1 fruit fly cellular context compared by ENCODE assay signal in genomic region chr2L:1157679-1158518, dm6.
TF ChIP-seq lines count a peak whose summit lies in the region.

capt (minus strand) TSS chr2L:1158262.

TF ChIP-seq in whole organism, embryonic, 481 proteins besides CTCF, POLR2A, EP300 and RAD21 (continued from another document and continues in another):
- TF ChIP-seq Elba2 (GFP tag; optimal IDR thresholded peaks at IDR 0.05; lab: Kevin White, UChicago) (peak; percentile 79), MBD-R2 (GFP tag; IDR thresholded peaks at IDR 0.05; lab: Robert Waterston, UW) (peak; percentile 22; the same call in 1 of the 2 replicates), CG9437 (GFP tag; optimal IDR thresholded peaks at IDR 0.05; lab: Kevin White, UChicago) (peak; percentile 44), CG11723 (GFP tag; optimal IDR thresholded peaks at IDR 0.05; lab: Kevin White, UChicago) (peak; percentile 26), bcd (GFP tag; optimal IDR thresholded peaks at IDR 0.05; lab: Kevin White, UChicago) (peak; percentile 26), CG10209 (GFP tag; optimal IDR thresholded peaks at IDR 0.05; lab: Kevin White, UChicago) (peak; percentile 7), ranshi (GFP tag; IDR thresholded peaks at IDR 0.05; lab: Robert Waterston, UW) (peak; percentile 20; the same call in 1 of the 2 replicates), H2.0 (GFP tag; IDR thresholded peaks at IDR 0.05; lab: Robert Waterston, UW) (0 out of 2 replicates have a peak, but pooled peaks have one; percentile 7), ind (GFP tag; optimal IDR thresholded peaks at IDR 0.05; lab: Kevin White, UChicago) (peak; percentile 52), CG6175 (GFP tag; IDR thresholded peaks at IDR 0.05; lab: Robert Waterston, UW) (no peak), jumu (GFP tag; optimal IDR thresholded peaks at IDR 0.05; lab: Kevin White, UChicago) (peak; percentile 29), HLH54F (GFP tag; optimal IDR thresholded peaks at IDR 0.05; lab: Kevin White, UChicago) (peak; percentile 16), CG7786 (GFP tag; optimal IDR thresholded peaks at IDR 0.05; lab: Kevin White, UChicago) (peak; percentile 26), grn (GFP tag; optimal IDR thresholded peaks at IDR 0.05; lab: Kevin White, UChicago) (peak; percentile 11), Lpt (GFP tag; optimal IDR thresholded peaks at IDR 0.05; lab: Kevin White, UChicago) (no peak), Lhr (GFP tag; optimal IDR thresholded peaks at IDR 0.05; lab: Kevin White, UChicago) (peak; percentile 12), CG9215 (GFP tag; IDR thresholded peaks at IDR 0.05; lab: Robert Waterston, UW) (peak; percentile 56), kah (GFP tag; optimal IDR thresholded peaks at IDR 0.05; lab: Kevin White, UChicago) (peak; percentile 94), sens (GFP tag; lab: Kevin White, UChicago) (peak; percentile 73), CG15514 (GFP tag; optimal IDR thresholded peaks at IDR 0.05; lab: Kevin White, UChicago) (peak; percentile 50), CG14965 (GFP tag; optimal IDR thresholded peaks at IDR 0.05; lab: Kevin White, UChicago; ENCODE audit: borderline replicate concordance) (no peak), z (GFP tag; IDR thresholded peaks at IDR 0.05; lab: Robert Waterston, UW) (0 out of 3 replicates have a peak, but pooled peaks have one; percentile 3), Sox100B (GFP tag; optimal IDR thresholded peaks at IDR 0.05; lab: Kevin White, UChicago) (no peak), unpg (GFP tag; optimal IDR thresholded peaks at IDR 0.05; lab: Kevin White, UChicago) (peak; percentile 2), schlank (tag; optimal IDR thresholded peaks at IDR 0.05; lab: Kevin White, UChicago) (peak; percentile 27), CG3995 (GFP tag; optimal IDR thresholded peaks at IDR 0.05; lab: Kevin White, UChicago) (peak; percentile 8), HLH3B (GFP tag; IDR thresholded peaks at IDR 0.05; lab: Robert Waterston, UW) (peak; percentile 23; the same call in 1 of the 2 replicates), Ada2b (GFP tag; IDR thresholded peaks at IDR 0.05; lab: Robert Waterston, UW) (peak; percentile 34; the same call in 1 of the 2 replicates), pzg (GFP tag; optimal IDR thresholded peaks at IDR 0.05; lab: Kevin White, UChicago) (peak; percentile 39), pho (GFP tag; optimal IDR thresholded peaks at IDR 0.05; lab: Kevin White, UChicago) (peak; percentile 49), CG11560 (tag; IDR thresholded peaks at IDR 0.05; lab: Robert Waterston, UW) (no peak), slbo (GFP tag; IDR thresholded peaks at IDR 0.05; lab: Robert Waterston, UW) (peak; percentile 68), MESR4 (GFP tag; optimal IDR thresholded peaks at IDR 0.05; lab: Kevin White, UChicago) (peak; percentile 51), CG2120 (GFP tag; optimal IDR thresholded peaks at IDR 0.05; lab: Kevin White, UChicago) (peak; percentile 74), ssp (GFP tag; IDR thresholded peaks at IDR 0.05; lab: Robert Waterston, UW) (peak; percentile 41), Chrac-16 (GFP tag; optimal IDR thresholded peaks at IDR 0.05; lab: Kevin White, UChicago) (peak; percentile 39), Mes4 (GFP tag; optimal IDR thresholded peaks at IDR 0.05; lab: Kevin White, UChicago) (no peak), tna (GFP tag; IDR thresholded peaks at IDR 0.05; lab: Robert Waterston, UW; ENCODE audit: partially characterized antibody) (no peak), ac (GFP tag; optimal IDR thresholded peaks at IDR 0.05; lab: Kevin White, UChicago) (peak; percentile 30), kay (GFP tag; optimal IDR thresholded peaks at IDR 0.05; lab: Kevin White, UChicago) (peak; percentile 69), Pdp1 (GFP tag; optimal IDR thresholded peaks at IDR 0.05; lab: Kevin White, UChicago) (peak; percentile 18 to 31), CG9797 (GFP tag; optimal IDR thresholded peaks at IDR 0.05; lab: Kevin White, UChicago) (peak; percentile 53), CG18262 (tag; optimal IDR thresholded peaks at IDR 0.05; lab: Kevin White, UChicago) (peak; percentile 39), CG10543 (GFP tag; optimal IDR thresholded peaks at IDR 0.05; lab: Kevin White, UChicago) (peak; percentile 2), NFAT (GFP tag; IDR thresholded peaks at IDR 0.05; lab: Robert Waterston, UW) (peak; percentile 45; the same call in 1 of the 2 replicates), BEAF-32 (GFP tag; optimal IDR thresholded peaks at IDR 0.05; lab: Kevin White, UChicago) (peak; percentile 24), CG8388 (GFP tag; optimal IDR thresholded peaks at IDR 0.05; lab: Kevin White, UChicago) (peak; percentile 10), CG12071 (GFP tag; optimal IDR thresholded peaks at IDR 0.05; lab: Kevin White, UChicago) (no peak), fu2 (GFP tag; optimal IDR thresholded peaks at IDR 0.05; lab: Kevin White, UChicago) (peak; percentile 10), zfh1 (GFP tag; IDR thresholded peaks at IDR 0.05; lab: Robert Waterston, UW) (0 out of 3 replicates have a peak, but pooled peaks have one; percentile 30), sr (GFP tag; IDR thresholded peaks at IDR 0.05; lab: Robert Waterston, UW) (peak; percentile 86), btn (GFP tag; optimal IDR thresholded peaks at IDR 0.05; lab: Kevin White, UChicago) (no peak), dpn (GFP tag; optimal IDR thresholded peaks at IDR 0.05; lab: Kevin White, UChicago) (peak; percentile 24 to 28), CG11456 (GFP tag; IDR thresholded peaks at IDR 0.05; lab: Robert Waterston, UW) (peak; percentile 62; the same call in 1 of the 3 replicates), CG2116 (GFP tag; optimal IDR thresholded peaks at IDR 0.05; lab: Kevin White, UChicago) (peak; percentile 6), CG14710 (tag; optimal IDR thresholded peaks at IDR 0.05; lab: Kevin White, UChicago) (peak; percentile 38), pan (optimal IDR thresholded peaks at IDR 0.05; lab: Kevin White, UChicago) (no peak), pan (GFP tag; optimal IDR thresholded peaks at IDR 0.05 in 1 of 2, IDR thresholded peaks at IDR 0.05 in 1 of 2) (peak in 1 of 2 experiments; percentile 42), ci (GFP tag; IDR thresholded peaks at IDR 0.05; lab: Robert Waterston, UW) (peak; percentile 57; the same call in 1 of the 3 replicates), disco-r (GFP tag; optimal IDR thresholded peaks at IDR 0.05; lab: Kevin White, UChicago) (no peak), CG32772 (GFP tag; IDR thresholded peaks at IDR 0.05; lab: Robert Waterston, UW) (peak; percentile 26; the same call in 1 of the 2 replicates), zen2 (GFP tag; IDR thresholded peaks at IDR 0.05; lab: Robert Waterston, UW; ENCODE audit: partially characterized antibody) (no peak), dmrt11E (tag; optimal IDR thresholded peaks at IDR 0.05; lab: Kevin White, UChicago) (peak; percentile 14), slou (GFP tag; optimal IDR thresholded peaks at IDR 0.05; lab: Kevin White, UChicago) (no peak), abd-A (tag; optimal IDR thresholded peaks at IDR 0.05; lab: Kevin White, UChicago) (peak; percentile 67), CG1602 (GFP tag; optimal IDR thresholded peaks at IDR 0.05; lab: Kevin White, UChicago) (peak; percentile 22), trem (tag; optimal IDR thresholded peaks at IDR 0.05; lab: Kevin White, UChicago) (peak; percentile 9), CG13775 (GFP tag; optimal IDR thresholded peaks at IDR 0.05; lab: Kevin White, UChicago) (peak; percentile 45), tup (GFP tag; optimal IDR thresholded peaks at IDR 0.05; lab: Kevin White, UChicago) (no peak), Med (GFP tag; lab: Kevin White, UChicago) (peak; percentile 84), hb (GFP tag; IDR thresholded peaks at IDR 0.05; lab: Robert Waterston, UW; ENCODE audit: partially characterized antibody) (no peak), CG34422 (GFP tag; IDR thresholded peaks at IDR 0.05; lab: Robert Waterston, UW) (peak; percentile 95), sqz (GFP tag; optimal IDR thresholded peaks at IDR 0.05; lab: Kevin White, UChicago) (no peak), stc (GFP tag; IDR thresholded peaks at IDR 0.05; lab: Robert Waterston, UW) (no peak), CG13624 (GFP tag; optimal IDR thresholded peaks at IDR 0.05; lab: Kevin White, UChicago) (peak; percentile 36), CG17385 (GFP tag; optimal IDR thresholded peaks at IDR 0.05; lab: Kevin White, UChicago) (peak; percentile 10), Hsf (GFP tag; optimal IDR thresholded peaks at IDR 0.05; lab: Kevin White, UChicago) (peak; percentile 62), Dbx (GFP tag; IDR thresholded peaks at IDR 0.05; lab: Robert Waterston, UW) (peak; percentile 21; the same call in 1 of the 3 replicates), nmo (GFP tag; optimal IDR thresholded peaks at IDR 0.05; lab: Kevin White, UChicago) (peak; percentile 40), ewg (GFP tag; optimal IDR thresholded peaks at IDR 0.05; lab: Kevin White, UChicago) (peak; percentile 5), Sin3A (optimal IDR thresholded peaks at IDR 0.05; lab: Kevin White, UChicago) (peak; percentile 54), Oaz (GFP tag; IDR thresholded peaks at IDR 0.05; lab: Robert Waterston, UW) (no peak), Myb (GFP tag; optimal IDR thresholded peaks at IDR 0.05; lab: Kevin White, UChicago) (peak; percentile 10), lov (optimal IDR thresholded peaks at IDR 0.05; lab: Kevin White, UChicago) (no peak), lov (GFP tag; IDR thresholded peaks at IDR 0.05; lab: Robert Waterston, UW) (no peak), CG17802 (tag; optimal IDR thresholded peaks at IDR 0.05; lab: Kevin White, UChicago) (no peak), CG3847 (GFP tag; IDR thresholded peaks at IDR 0.05; lab: Robert Waterston, UW) (0 out of 2 replicates have a peak, but pooled peaks have one; percentile 11), Meics (GFP tag; optimal IDR thresholded peaks at IDR 0.05; lab: Kevin White, UChicago) (peak; percentile 26), insv (GFP tag; optimal IDR thresholded peaks at IDR 0.05; lab: Kevin White, UChicago) (peak; percentile 51 to 85), Trl (optimal IDR thresholded peaks at IDR 0.05; lab: Kevin White, UChicago) (peak in 1 of 2 experiments; percentile 30), Trl (GFP tag; optimal IDR thresholded peaks at IDR 0.05; lab: Kevin White, UChicago) (no peak), CG9609 (GFP tag; optimal IDR thresholded peaks at IDR 0.05; lab: Kevin White, UChicago) (peak; percentile 19), Dref (GFP tag; IDR thresholded peaks at IDR 0.05; lab: Robert Waterston, UW) (no peak), ham (GFP tag; IDR thresholded peaks at IDR 0.05; lab: Robert Waterston, UW) (no peak), onecut (GFP tag; IDR thresholded peaks at IDR 0.05; lab: Robert Waterston, UW) (no peak), CG31365 (tag; optimal IDR thresholded peaks at IDR 0.05; lab: Kevin White, UChicago) (no peak), chinmo (GFP tag; IDR thresholded peaks at IDR 0.05; lab: Robert Waterston, UW; ENCODE audit: partially characterized antibody) (peak; percentile 82; the same call in 1 of the 4 replicates), sug (tag; optimal IDR thresholded peaks at IDR 0.05; lab: Kevin White, UChicago) (peak; percentile 38), Rfx (GFP tag; IDR thresholded peaks at IDR 0.05; lab: Robert Waterston, UW) (peak; percentile 72), esg (GFP tag; conservative IDR thresholded peaks at IDR 0.05; lab: Robert Waterston, UW) (peak; percentile 31), CG10321 (GFP tag; IDR thresholded peaks at IDR 0.05; lab: Robert Waterston, UW) (0 out of 2 replicates have a peak, but pooled peaks have one; percentile 9), lola (GFP tag; optimal IDR thresholded peaks at IDR 0.05; lab: Kevin White, UChicago) (peak in 1 of 3 experiments; percentile 48), twi (tag; optimal IDR thresholded peaks at IDR 0.05; lab: Kevin White, UChicago) (no peak), Dip3 (GFP tag; optimal IDR thresholded peaks at IDR 0.05; lab: Kevin White, UChicago) (peak; percentile 16), rib (GFP tag; IDR thresholded peaks at IDR 0.05; lab: Robert Waterston, UW) (peak; percentile 88), CG10366 (GFP tag; IDR thresholded peaks at IDR 0.05; lab: Robert Waterston, UW) (peak; percentile 14; the same call in 1 of the 2 replicates), CG7372 (GFP tag; IDR thresholded peaks at IDR 0.05; lab: Robert Waterston, UW) (peak; percentile 39; the same call in 1 of the 2 replicates), CG9727 (GFP tag; optimal IDR thresholded peaks at IDR 0.05; lab: Kevin White, UChicago) (peak; percentile 18), CG12104 (GFP tag; optimal IDR thresholded peaks at IDR 0.05; lab: Kevin White, UChicago) (peak; percentile 65), BtbVII (GFP tag; optimal IDR thresholded peaks at IDR 0.05; lab: Kevin White, UChicago) (peak; percentile 22), CG31441 (GFP tag; IDR thresholded peaks at IDR 0.05; lab: Robert Waterston, UW) (peak; percentile 43; the same call in 1 of the 2 replicates), CG14441 (GFP tag; IDR thresholded peaks at IDR 0.05; lab: Robert Waterston, UW) (peak; percentile 54), CG10979 (tag; optimal IDR thresholded peaks at IDR 0.05; lab: Kevin White, UChicago) (no peak), fd96Cb (tag; optimal IDR thresholded peaks at IDR 0.05; lab: Kevin White, UChicago) (peak; percentile 11), CG42726 (GFP tag; IDR thresholded peaks at IDR 0.05; lab: Robert Waterston, UW; ENCODE audit: partially characterized antibody) (peak; percentile 52; the same call in 1 of the 2 replicates), CG7556 (GFP tag; optimal IDR thresholded peaks at IDR 0.05; lab: Kevin White, UChicago) (no peak), CG16863 (GFP tag; optimal IDR thresholded peaks at IDR 0.05; lab: Kevin White, UChicago) (peak; percentile 12), crp (GFP tag; optimal IDR thresholded peaks at IDR 0.05; lab: Kevin White, UChicago) (peak; percentile 6 to 66), D19A (tag; optimal IDR thresholded peaks at IDR 0.05; lab: Kevin White, UChicago) (no peak), zfh2 (GFP tag; optimal IDR thresholded peaks at IDR 0.05; lab: Kevin White, UChicago) (peak; percentile 42), bsh (GFP tag; optimal IDR thresholded peaks at IDR 0.05; lab: Kevin White, UChicago) (peak in 1 of 2 experiments; percentile 11), mld (GFP tag; IDR thresholded peaks at IDR 0.05; lab: Robert Waterston, UW; ENCODE audit: partially characterized antibody) (no peak), scrt (GFP tag; optimal IDR thresholded peaks at IDR 0.05; lab: Kevin White, UChicago) (peak; percentile 36), al (GFP tag; IDR thresholded peaks at IDR 0.05; lab: Robert Waterston, UW) (peak; percentile 31; the same call in 1 of the 2 replicates), Oli (tag; optimal IDR thresholded peaks at IDR 0.05; lab: Kevin White, UChicago) (peak; percentile 34), Scr (GFP tag; IDR thresholded peaks at IDR 0.05; lab: Robert Waterston, UW; ENCODE audit: partially characterized antibody) (no peak; the same call in 1 of the 2 replicates), CG30403 (GFP tag; optimal IDR thresholded peaks at IDR 0.05; lab: Kevin White, UChicago) (peak; percentile 55)
